Fruit fly (Drosophila melanogaster): ENCODE data around the gene Brd8.
A peak's percentile ranks its signal among the peaks of the same experiment; 100 is the strongest.

dm6 chr3R:29215652-29216483 lies 7.4 kb upstream of the Brd8 start:
- TF ChIP-seq row (GFP tag; IDR thresholded peaks at IDR 0.05) (peak; percentile 40; the same call in 2 of the 3 replicates), CG7839 (tag; optimal IDR thresholded peaks at IDR 0.05) (peak; percentile 11)
